Fruit fly (Drosophila melanogaster) whole organism, embryonic: ENCODE results near the gene CG8149.

Experiments
- Asciz ChIP-seq: fragments of 200-800 bp; sonication (Bioruptor generic); optimal IDR thresholded peaks from 2 replicates; lab custom pipeline; 2017; ENCODE audit warnings: missing biosample characterization, mild to moderate bottlenecking, missing genetic modification characterization, missing genetic modification reagents
- CG10366 ChIP-seq: fragments of 200-800 bp; sonication (Bioruptor generic); IDR thresholded peaks from 2 replicates; pipeline ENCODE4 v1.3.6; 2022; ENCODE audit warnings: missing biosample characterization, missing genetic modification characterization
- CG12071 ChIP-seq: fragments of 200-800 bp; sonication (Bioruptor generic); optimal IDR thresholded peaks from 3 replicates; lab custom pipeline; 2018; ENCODE audit warnings: missing biosample characterization, mild to moderate bottlenecking, missing genetic modification characterization
- CG1233 ChIP-seq: fragments of 200-800 bp; sonication (Bioruptor generic); optimal IDR thresholded peaks from 4 replicates; lab custom pipeline; 2018; ENCODE audit warnings: missing biosample characterization, mild to moderate bottlenecking, missing genetic modification characterization
- CG12391 ChIP-seq: fragments of 200-800 bp; sonication (Bioruptor generic); optimal IDR thresholded peaks from 3 replicates; lab custom pipeline; 2018; ENCODE audit warnings: missing biosample characterization, mild to moderate bottlenecking, missing genetic modification characterization, moderate library complexity
- CG12744 ChIP-seq: fragments of 200-800 bp; sonication (Bioruptor generic); optimal IDR thresholded peaks from 2 replicates; lab custom pipeline; 2016; ENCODE audit warnings: missing biosample characterization, missing genetic modification characterization
- CG12769 ChIP-seq: fragments of 200-800 bp; sonication (Bioruptor generic); optimal IDR thresholded peaks from 2 replicates; lab custom pipeline; 2019; ENCODE audit warnings: missing biosample characterization, mild to moderate bottlenecking, missing genetic modification characterization, moderate library complexity
- CG2116 ChIP-seq: fragments of 200-800 bp; sonication (Bioruptor generic); optimal IDR thresholded peaks from 3 replicates; lab custom pipeline; 2018; ENCODE audit warnings: missing biosample characterization, mild to moderate bottlenecking, missing genetic modification characterization
- CG2120 ChIP-seq: fragments of 200-800 bp; sonication (Bioruptor generic); optimal IDR thresholded peaks from 3 replicates; lab custom pipeline; 2016; ENCODE audit warnings: missing biosample characterization, missing genetic modification characterization
- CG31441 ChIP-seq: fragments of 200-800 bp; sonication (Bioruptor generic); IDR thresholded peaks from 2 replicates; pipeline ENCODE4 v1.3.6; 2022; ENCODE audit warnings: missing biosample characterization, missing genetic modification characterization
- CG3163 ChIP-seq: fragments of 200-800 bp; sonication (Bioruptor generic); optimal IDR thresholded peaks from 3 replicates; lab custom pipeline; 2016; ENCODE audit warnings: missing biosample characterization, missing genetic modification characterization
- CG3281 ChIP-seq: fragments of 200-800 bp; sonication (Bioruptor generic); optimal IDR thresholded peaks from 3 replicates; lab custom pipeline; 2017; ENCODE audit warnings: missing biosample characterization, mild to moderate bottlenecking, missing genetic modification characterization
- CG34376 ChIP-seq: fragments of 200-800 bp; sonication (Bioruptor generic); optimal IDR thresholded peaks from 2 replicates; lab custom pipeline; 2018; ENCODE audit warnings: missing biosample characterization, mild to moderate bottlenecking, missing genetic modification characterization
- CG3838 ChIP-seq: fragments of 200-800 bp; sonication (Bioruptor generic); optimal IDR thresholded peaks from 3 replicates; lab custom pipeline; 2016; ENCODE audit warnings: missing biosample characterization, missing genetic modification characterization
- CG42726 ChIP-seq: fragments of 200-800 bp; sonication (Bioruptor generic); IDR thresholded peaks from 2 replicates; pipeline ENCODE4 v1.3.6; 2022; ENCODE audit warnings: missing biosample characterization, missing genetic modification characterization; ENCODE audit not compliant: partially characterized antibody
- CG4730 ChIP-seq: fragments of 200-800 bp; sonication (Bioruptor generic); IDR thresholded peaks from 2 replicates; pipeline ENCODE4 v1.3.6; 2022; ENCODE audit warnings: missing biosample characterization, missing genetic modification characterization
- CG5245 ChIP-seq: fragments of 200-800 bp; sonication (Bioruptor generic); optimal IDR thresholded peaks from 3 replicates; lab custom pipeline; 2016; ENCODE audit warnings: missing biosample characterization, missing genetic modification characterization
- CG6272 ChIP-seq: fragments of 200-800 bp; sonication (Bioruptor generic); IDR thresholded peaks from 2 replicates; pipeline ENCODE4 v1.3.6; 2022; ENCODE audit warnings: missing biosample characterization, missing genetic modification characterization
- CG7556 ChIP-seq: fragments of 200-800 bp; sonication (Bioruptor generic); optimal IDR thresholded peaks from 2 replicates; lab custom pipeline; 2017; ENCODE audit warnings: missing biosample characterization, mild to moderate bottlenecking, missing genetic modification characterization
- CG8281 ChIP-seq: fragments of 200-800 bp; sonication (Bioruptor generic); optimal IDR thresholded peaks from 2 replicates; lab custom pipeline; 2018; ENCODE audit warnings: missing biosample characterization, mild to moderate bottlenecking, missing genetic modification characterization, moderate library complexity
- CG8944 ChIP-seq: fragments of 200-800 bp; sonication (Bioruptor generic); optimal IDR thresholded peaks from 3 replicates; lab custom pipeline; 2016; ENCODE audit warnings: missing biosample characterization, missing genetic modification characterization
- CG9932 ChIP-seq: fragments of 200-800 bp; sonication (Bioruptor generic); IDR thresholded peaks from 2 replicates; pipeline ENCODE4 v1.3.6; 2022; ENCODE audit warnings: missing biosample characterization, missing genetic modification characterization
- Dip2 ChIP-seq: fragments of 200-800 bp; sonication (Bioruptor generic); IDR thresholded peaks from 2 replicates; pipeline ENCODE4 v1.3.6; 2022; ENCODE audit warnings: missing biosample characterization, missing genetic modification characterization
- Ets65A ChIP-seq: fragments of 200-800 bp; sonication (Bioruptor generic); peaks from one replicate; lab custom pipeline; 2016; ENCODE audit warnings: missing biosample characterization, missing genetic modification characterization
- Fer1 ChIP-seq: fragments of 200-800 bp; sonication (Bioruptor generic); optimal IDR thresholded peaks from 2 replicates; lab custom pipeline; 2017; ENCODE audit warnings: missing biosample characterization, mild to moderate bottlenecking, missing genetic modification characterization
- Fer3 ChIP-seq: fragments of 200-800 bp; sonication (Bioruptor generic); optimal IDR thresholded peaks from 2 replicates; lab custom pipeline; 2018; ENCODE audit warnings: missing biosample characterization, mild to moderate bottlenecking, missing genetic modification characterization, moderate library complexity
- MTF-1 ChIP-seq: fragments of 200-800 bp; sonication (Bioruptor generic); optimal IDR thresholded peaks from 2 replicates; lab custom pipeline; 2018; ENCODE audit warnings: missing biosample characterization, mild to moderate bottlenecking, missing genetic modification characterization, borderline replicate concordance
- Nf-YB ChIP-seq: fragments of 200-800 bp; sonication (Bioruptor generic); optimal IDR thresholded peaks from 3 replicates; lab custom pipeline; 2019; ENCODE audit warnings: missing biosample characterization, mild to moderate bottlenecking, missing genetic modification characterization, moderate library complexity
- Ravus ChIP-seq: fragments of 200-800 bp; sonication (Bioruptor generic); IDR thresholded peaks from 2 replicates; pipeline ENCODE4 v1.3.6; 2022; ENCODE audit warnings: missing biosample characterization, missing genetic modification characterization
- Rfx ChIP-seq: fragments of 200-800 bp; sonication (Bioruptor generic); IDR thresholded peaks from 2 replicates; pipeline ENCODE4 v1.3.6; 2022; ENCODE audit warnings: missing biosample characterization, missing genetic modification characterization
- Six4 ChIP-seq: fragments of 200-800 bp; sonication (Bioruptor generic); optimal IDR thresholded peaks from 2 replicates; lab custom pipeline; 2016; ENCODE audit warnings: missing biosample characterization, missing genetic modification characterization
- Ssrp ChIP-seq: fragments of 200-800 bp; sonication (Bioruptor generic); optimal IDR thresholded peaks from 2 replicates; lab custom pipeline; 2018; ENCODE audit warnings: missing biosample characterization, mild to moderate bottlenecking, missing genetic modification characterization, moderate library complexity
- chm ChIP-seq: fragments of 200-800 bp; sonication (Bioruptor generic); IDR thresholded peaks from 2 replicates; pipeline ENCODE4 v1.3.6; 2022; ENCODE audit warnings: missing biosample characterization, missing genetic modification characterization
- ci ChIP-seq: fragments of 200-800 bp; sonication (Bioruptor generic); IDR thresholded peaks from 3 replicates; pipeline ENCODE4 v1.3.6; 2022; ENCODE audit warnings: missing biosample characterization, missing genetic modification characterization
- crol ChIP-seq: fragments of 200-800 bp; sonication (Bioruptor generic); IDR thresholded peaks from 2 replicates; pipeline ENCODE4 v1.3.6; 2022; ENCODE audit warnings: missing biosample characterization, missing genetic modification characterization
- eve ChIP-seq, 2 experiments: fragments of >200 bp; optimal IDR thresholded peaks; 2 replicates each; lab custom pipeline; 2017; ENCODE audit warnings: missing biosample characterization in 2 of 2, missing genetic modification characterization in 2 of 2
- fru ChIP-seq: fragments of >200 bp; optimal IDR thresholded peaks from 2 replicates; lab custom pipeline; 2017
- gt ChIP-seq: fragments of 200-800 bp; sonication (Bioruptor generic); IDR thresholded peaks from 2 replicates; pipeline ENCODE4 v1.3.6; 2022; ENCODE audit warnings: missing biosample characterization, missing genetic modification characterization
- hkb ChIP-seq, 2 experiments: fragments of 200-800 bp in 1 of 2; fragments of >200 bp in 1 of 2; sonication (Bioruptor generic) in 1 of 2; IDR thresholded peaks in 1 of 2; optimal IDR thresholded peaks in 1 of 2; 2 replicates each; pipeline versions ENCODE4 v1.3.6 to Lab custom; 2017 to 2022; ENCODE audit warnings: missing biosample characterization in 1 of 2, missing genetic modification characterization in 1 of 2
- inv ChIP-seq: fragments of 200-800 bp; sonication (Bioruptor generic); IDR thresholded peaks from 2 replicates; pipeline ENCODE4 v1.3.6; 2022; ENCODE audit warnings: missing biosample characterization, missing genetic modification characterization; ENCODE audit not compliant: partially characterized antibody
- jumu ChIP-seq: fragments of 200-800 bp; sonication (Bioruptor generic); optimal IDR thresholded peaks from 3 replicates; lab custom pipeline; 2016; ENCODE audit warnings: missing biosample characterization, missing genetic modification characterization
- lab ChIP-seq: fragments of 200-800 bp; sonication (Bioruptor generic); optimal IDR thresholded peaks from 3 replicates; lab custom pipeline; 2017; ENCODE audit warnings: missing biosample characterization, missing genetic modification characterization, mild to moderate bottlenecking, moderate library complexity, missing genetic modification reagents
- pan ChIP-seq, 4 experiments: fragments of >200 bp in 3 of 4; fragments of 200-800 bp in 1 of 4; sonication (Bioruptor generic) in 1 of 4; optimal IDR thresholded peaks in 3 of 4; IDR thresholded peaks in 1 of 4; 2 replicates each; pipeline versions ENCODE4 v1.3.6 to Lab custom; 2017 to 2022; ENCODE audit warnings: missing biosample characterization in 2 of 4, missing genetic modification characterization in 2 of 4, mixed read lengths in 1 of 4
- ranshi ChIP-seq: fragments of 200-800 bp; sonication (Bioruptor generic); IDR thresholded peaks from 2 replicates; pipeline ENCODE4 v1.3.6; 2022; ENCODE audit warnings: missing biosample characterization, missing genetic modification characterization
- slbo ChIP-seq: fragments of 200-800 bp; sonication (Bioruptor generic); IDR thresholded peaks from 2 replicates; pipeline ENCODE4 v1.3.6; 2022; ENCODE audit warnings: missing biosample characterization, missing genetic modification characterization
- tin ChIP-seq: fragments of 200-800 bp; sonication (Bioruptor generic); optimal IDR thresholded peaks from 3 replicates; lab custom pipeline; 2016; ENCODE audit warnings: missing biosample characterization, missing genetic modification characterization
- trh ChIP-seq: fragments of 200-800 bp; sonication (Bioruptor generic); optimal IDR thresholded peaks from 2 replicates; lab custom pipeline; 2016; ENCODE audit warnings: missing biosample characterization, missing genetic modification characterization
- unc-4 ChIP-seq: fragments of 200-800 bp; sonication (Bioruptor generic); IDR thresholded peaks from 2 replicates; pipeline ENCODE4 v1.3.6; 2022; ENCODE audit warnings: missing biosample characterization, missing genetic modification characterization; ENCODE audit not compliant: partially characterized antibody
- unpg ChIP-seq: fragments of 200-800 bp; sonication (Bioruptor generic); optimal IDR thresholded peaks from 3 replicates; lab custom pipeline; 2018; ENCODE audit warnings: missing biosample characterization, mild to moderate bottlenecking, missing genetic modification characterization, moderate library complexity
- z ChIP-seq: fragments of 200-800 bp; sonication (Bioruptor generic); IDR thresholded peaks from 3 replicates; pipeline ENCODE4 v1.3.6; 2022; ENCODE audit warnings: missing biosample characterization, missing genetic modification characterization

Gene CG8149

DNA sequence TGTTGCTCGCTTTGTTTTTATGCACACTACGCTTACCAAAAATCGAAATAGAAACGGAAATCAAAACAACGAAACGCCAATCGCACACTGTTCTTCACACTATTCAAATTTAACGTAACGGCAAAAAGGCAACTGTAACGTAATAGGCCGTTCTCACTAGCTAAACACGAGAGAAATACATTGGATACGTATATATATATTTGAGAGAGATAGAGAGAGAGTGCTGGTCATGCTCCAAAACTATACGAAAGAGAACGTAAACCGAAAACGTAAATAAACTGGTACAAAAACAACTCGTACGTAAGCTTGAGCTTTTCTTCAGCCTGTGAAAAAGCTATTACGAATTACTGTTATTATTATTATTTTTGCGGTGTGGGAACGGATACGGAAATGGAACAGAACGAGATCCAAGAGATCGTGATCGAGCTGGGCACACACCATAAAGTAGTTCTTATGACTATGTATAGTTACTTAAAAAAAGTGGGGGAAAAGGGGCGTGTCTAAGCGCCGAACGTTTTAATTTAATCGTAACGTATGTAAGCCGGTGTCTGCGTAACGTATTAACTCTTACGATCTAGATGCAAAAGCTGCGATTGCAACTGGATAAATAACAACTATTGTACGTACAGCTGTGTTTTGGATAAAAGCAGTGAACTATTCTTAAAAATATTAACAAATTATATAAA, 39.2 kb downstream of the CG8149 start (continued):
- TF ChIP-seq unpg (GFP tag; lab: Kevin White, UChicago): no peak
- TF ChIP-seq CG5245 (GFP tag; lab: Kevin White, UChicago): no peak
- TF ChIP-seq slbo (GFP tag; lab: Robert Waterston, UW): no peak
- no peak for TF ChIP-seq CG12391
- TF ChIP-seq hkb (optimal IDR thresholded peaks at IDR 0.05; lab: Kevin White, UChicago): no peak
- no peak for TF ChIP-seq hkb (GFP tag; IDR thresholded peaks at IDR 0.05; lab: Robert Waterston, UW)
- no peak for TF ChIP-seq unc-4
- TF ChIP-seq Asciz: no peak
- no peak for TF ChIP-seq CG2120 (GFP tag; lab: Kevin White, UChicago)
- no peak for TF ChIP-seq pan (optimal IDR thresholded peaks at IDR 0.05; lab: Kevin White, UChicago)
- TF ChIP-seq pan (GFP tag; optimal IDR thresholded peaks at IDR 0.05 in 1 of 2, IDR thresholded peaks at IDR 0.05 in 1 of 2): no peak
- no peak for TF ChIP-seq CG4730
- TF ChIP-seq jumu (GFP tag; lab: Kevin White, UChicago): no peak
- no peak for TF ChIP-seq Rfx (GFP tag; lab: Robert Waterston, UW)
- TF ChIP-seq Ravus (GFP tag; lab: Robert Waterston, UW): no peak
- TF ChIP-seq CG6272 (GFP tag; lab: Robert Waterston, UW): no peak
- TF ChIP-seq Fer1: no peak
- TF ChIP-seq CG9932 (GFP tag; lab: Robert Waterston, UW): no peak
- TF ChIP-seq Ssrp (tag; lab: Kevin White, UChicago): no peak
- TF ChIP-seq CG12744: no peak
- TF ChIP-seq CG7556 (GFP tag; lab: Kevin White, UChicago): no peak
- TF ChIP-seq z (GFP tag; lab: Robert Waterston, UW): no peak
- TF ChIP-seq gt: no peak
- no peak for TF ChIP-seq ranshi (GFP tag; lab: Robert Waterston, UW)
- TF ChIP-seq eve (GFP tag; optimal IDR thresholded peaks at IDR 0.05; lab: Kevin White, UChicago): peak in 1 of 2 experiments; percentile 72
- no peak for TF ChIP-seq MTF-1
- TF ChIP-seq Ets65A: peak; percentile 36
- no peak for TF ChIP-seq CG12769 (tag; lab: Kevin White, UChicago)
- TF ChIP-seq Six4 (GFP tag; lab: Kevin White, UChicago): no peak
- TF ChIP-seq CG42726 (GFP tag; lab: Robert Waterston, UW): no peak
- TF ChIP-seq lab (GFP tag; lab: Kevin White, UChicago): no peak
- TF ChIP-seq CG8281 (tag; lab: Kevin White, UChicago): no peak
- TF ChIP-seq CG34376 (GFP tag; lab: Kevin White, UChicago): peak; percentile 6
- TF ChIP-seq CG10366 (GFP tag; lab: Robert Waterston, UW): no peak
- TF ChIP-seq CG8944 (GFP tag; lab: Kevin White, UChicago): no peak
- TF ChIP-seq tin (GFP tag; lab: Kevin White, UChicago): no peak
- no peak for TF ChIP-seq chm (GFP tag; lab: Robert Waterston, UW)
- no peak for TF ChIP-seq CG31441 (GFP tag; lab: Robert Waterston, UW)
- TF ChIP-seq CG12071: no peak
- no peak for TF ChIP-seq CG3163 (GFP tag; lab: Kevin White, UChicago)
- TF ChIP-seq trh: no peak
- no peak for TF ChIP-seq inv (GFP tag; lab: Robert Waterston, UW)
- TF ChIP-seq Dip2: no peak
- TF ChIP-seq fru (lab: Kevin White, UChicago): no peak
- peak; percentile 18 for TF ChIP-seq CG2116 (GFP tag; lab: Kevin White, UChicago)
- TF ChIP-seq Nf-YB (GFP tag; lab: Kevin White, UChicago): no peak
- TF ChIP-seq CG1233: no peak
- peak; percentile 44; the same call in 1 of the 3 replicates for TF ChIP-seq ci (GFP tag; lab: Robert Waterston, UW)
- TF ChIP-seq Fer3 (tag; lab: Kevin White, UChicago): no peak
- TF ChIP-seq crol (GFP tag; lab: Robert Waterston, UW): no peak
- no peak for TF ChIP-seq CG3281 (GFP tag; lab: Kevin White, UChicago)
- TF ChIP-seq CG3838 (GFP tag; lab: Kevin White, UChicago): no peak
